Worm (Caenorhabditis elegans) whole organism, L4/young adult: Measurements from ENCODE around the gene W01B6.4.

Experiments
- W03F9.2 ChIP-seq: fragments of 150-350 bp; optimal IDR thresholded peaks from 2 replicates; lab custom pipeline; 2014; ENCODE audit warnings: missing biosample characterization, missing genetic modification characterization
- him-1 ChIP-seq: sonication (generic microtip); optimal IDR thresholded peaks from 2 replicates; lab custom pipeline; 2016; ENCODE audit warnings: missing genotype, missing genetic modification reagents, missing genetic modification characterization, missing compliant biosample characterization

DNA sequence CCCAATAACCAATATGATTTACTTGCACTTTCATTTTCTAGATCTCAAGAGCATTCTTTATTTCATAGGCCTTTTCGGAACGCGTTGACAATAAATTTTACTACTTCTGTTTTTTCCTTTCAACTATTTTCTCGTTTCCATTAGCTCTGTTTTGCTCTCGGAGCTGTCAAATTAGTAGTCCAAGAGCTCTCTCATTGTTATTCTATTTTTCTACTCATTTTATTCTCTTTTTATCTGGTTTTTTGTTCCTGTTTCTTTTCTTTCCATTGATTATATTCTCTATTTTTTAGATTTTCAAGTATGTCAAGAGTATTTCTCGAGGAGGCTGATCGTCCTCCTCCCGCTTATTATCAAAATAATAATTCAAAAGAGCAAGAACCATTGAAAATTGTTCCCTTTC lies 28.2 kb upstream of the W01B6.4 start, which contains the start of gene T04B2.3:
- no peak for TF ChIP-seq W03F9.2 (tag; lab: Kevin White, UChicago)
- TF ChIP-seq him-1 = no peak
